Worm (Caenorhabditis elegans): ENCODE results near the gene T24C4.2.

The T24C4.2 gene

DNA sequence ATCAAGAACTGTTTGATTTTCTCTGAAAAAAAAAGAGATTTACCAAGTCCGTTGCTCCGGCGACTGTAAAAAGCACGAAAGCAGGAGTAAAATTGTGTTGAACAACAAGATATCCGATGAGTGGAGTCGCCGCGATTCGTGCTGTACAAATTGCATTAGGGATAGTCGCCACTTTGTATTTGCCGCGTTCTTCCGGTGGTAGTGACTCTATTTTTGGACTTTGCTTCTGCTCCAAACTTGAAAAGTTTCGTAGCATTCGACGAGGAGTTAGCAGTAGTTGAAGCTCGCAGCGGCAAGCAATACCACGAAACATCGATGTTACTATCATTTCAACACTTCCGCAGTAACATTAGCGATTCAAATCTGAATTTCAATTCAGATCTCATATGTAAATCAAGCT lies 39.8 kb upstream of the T24C4.2 start, which contains the start of gene crls-1:
Gene crls-1 (minus strand): TSS at position 363 of the 400 bp plus-strand sequence.
- no peak for TF ChIP-seq ceh-62 (tag; optimal IDR thresholded peaks at IDR 0.05)
- TF ChIP-seq daf-12 (tag; optimal IDR thresholded peaks at IDR 0.05), result no peak
- 0 out of 2 replicates have a peak, but pooled peaks have one; percentile 44 for TF ChIP-seq Y48G9A.11 (GFP tag; IDR thresholded peaks at IDR 0.05)
- no peak for TF ChIP-seq nhr-111 (GFP tag; optimal IDR thresholded peaks at IDR 0.05)
- TF ChIP-seq php-3 (GFP tag; IDR thresholded peaks at IDR 0.05), result no peak
- peak; percentile 30; the same call in 1 of the 2 replicates for TF ChIP-seq lin-38 (GFP tag; IDR thresholded peaks at IDR 0.05)
- no peak for TF ChIP-seq lin-39 (tag; optimal IDR thresholded peaks at IDR 0.05)
- no peak for TF ChIP-seq snpc-4 (tag; optimal IDR thresholded peaks at IDR 0.05)
- no peak for TF ChIP-seq pqm-1 (tag; optimal IDR thresholded peaks at IDR 0.05)
- no peak for TF ChIP-seq fkh-10 (GFP tag; optimal IDR thresholded peaks at IDR 0.05)
- TF ChIP-seq pha-4 (GFP tag; IDR thresholded peaks at IDR 0.05), result no peak
- no peak for TF ChIP-seq pha-4 (tag; optimal IDR thresholded peaks at IDR 0.05)
- TF ChIP-seq nhr-10 (tag; optimal IDR thresholded peaks at IDR 0.05), result no peak
- no peak for TF ChIP-seq daf-8 (GFP tag; IDR thresholded peaks at IDR 0.05)
- 0 out of 2 replicates have a peak, but pooled peaks have one; percentile 9 for TF ChIP-seq dmd-6 (GFP tag; IDR thresholded peaks at IDR 0.05)
- TF ChIP-seq dve-1 (tag; optimal IDR thresholded peaks at IDR 0.05; ENCODE audit: insufficient read depth), result no peak
- TF ChIP-seq T20F7.1 (GFP tag; optimal IDR thresholded peaks at IDR 0.05), result peak; percentile 20
- TF ChIP-seq nhr-41 (GFP tag; IDR thresholded peaks at IDR 0.05), result no peak
- no peak for TF ChIP-seq rbr-2 (tag; optimal IDR thresholded peaks at IDR 0.05)
- TF ChIP-seq snpc-1.2 (GFP tag; IDR thresholded peaks at IDR 0.05), result no peak
- TF ChIP-seq vab-7 (GFP tag; IDR thresholded peaks at IDR 0.05), result no peak
- no peak for TF ChIP-seq hif-1 (tag; optimal IDR thresholded peaks at IDR 0.05)
- peak; percentile 81 for TF ChIP-seq ama-1 (optimal IDR thresholded peaks at IDR 0.05)
- 0 out of 2 replicates have a peak, but pooled peaks have one; percentile 39 for TF ChIP-seq tra-1 (GFP tag; IDR thresholded peaks at IDR 0.05)
- no peak for TF ChIP-seq zag-1 (tag; optimal IDR thresholded peaks at IDR 0.05)
- no peak for TF ChIP-seq nhr-42 (GFP tag; IDR thresholded peaks at IDR 0.05)
- no peak for TF ChIP-seq tag-97 (GFP tag; IDR thresholded peaks at IDR 0.05)
- TF ChIP-seq ztf-7 (tag; optimal IDR thresholded peaks at IDR 0.05), result no peak
- no peak for TF ChIP-seq daf-16 (GFP tag; optimal IDR thresholded peaks at IDR 0.05)
- peak; percentile 13 for TF ChIP-seq daf-16 (tag; optimal IDR thresholded peaks at IDR 0.05)
- TF ChIP-seq arid-1 (GFP tag; conservative IDR thresholded peaks at IDR 0.05), result 0 out of 2 replicates have a peak, but pooled peaks have one; percentile 6
- TF ChIP-seq egl-43 (GFP tag; IDR thresholded peaks at IDR 0.05), result no peak

DNA sequence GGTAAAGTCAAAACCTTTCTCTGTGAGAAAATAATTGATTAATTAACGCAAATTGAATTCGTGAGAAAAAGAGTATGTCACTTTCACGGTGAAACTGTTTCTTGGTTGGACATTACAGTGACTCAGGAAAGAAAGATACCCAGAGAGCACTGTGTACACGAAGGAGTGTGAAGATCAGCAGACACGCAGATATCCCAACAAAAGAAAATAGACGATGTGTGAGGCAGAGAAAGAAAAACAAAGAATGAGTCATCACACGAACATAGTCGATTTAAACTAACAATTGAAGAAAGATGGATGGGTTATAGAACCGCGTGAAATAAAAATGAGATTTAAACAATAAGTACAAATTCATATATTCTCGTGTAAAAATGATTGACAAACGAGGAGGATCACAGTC lies 38.2 kb upstream of the T24C4.2 start:
- TF ChIP-seq jun-1 (tag; optimal IDR thresholded peaks at IDR 0.05), result peak; percentile 43
- peak; percentile 46; the same call in 1 of the 2 replicates for TF ChIP-seq T26A8.4 (GFP tag; IDR thresholded peaks at IDR 0.05)
- peak; percentile 9 for TF ChIP-seq mes-2 (tag; optimal IDR thresholded peaks at IDR 0.05; ENCODE audit: poor library complexity, severe bottlenecking)
- TF ChIP-seq ctbp-1 (GFP tag; IDR thresholded peaks at IDR 0.05), result no peak
- peak; percentile 62 for TF ChIP-seq nhr-6 (tag; optimal IDR thresholded peaks at IDR 0.05)
- TF ChIP-seq mep-1 (tag; optimal IDR thresholded peaks at IDR 0.05), result peak; percentile 22
- no peak for TF ChIP-seq attf-4 (tag; optimal IDR thresholded peaks at IDR 0.05)
- TF ChIP-seq unc-62 (GFP tag; optimal IDR thresholded peaks at IDR 0.05 in 1 of 2), result peak in 1 of 2 experiments; percentile 95
- no peak for TF ChIP-seq unc-62 (tag; optimal IDR thresholded peaks at IDR 0.05)
- TF ChIP-seq dmd-9 (GFP tag; IDR thresholded peaks at IDR 0.05), result no peak
- peak; percentile 46 for TF ChIP-seq hlh-30 (tag; optimal IDR thresholded peaks at IDR 0.05; ENCODE audit: insufficient read depth)
- TF ChIP-seq dve-1 (tag; optimal IDR thresholded peaks at IDR 0.05; ENCODE audit: insufficient read depth), result peak; percentile 39
